Fruit fly (Drosophila melanogaster) whole organism, embryonic: ENCODE measurements around the gene ppk.

Experiments used
- Asciz ChIP-seq: fragments of 200-800 bp; sonication (Bioruptor generic); optimal IDR thresholded peaks from 2 replicates; lab custom pipeline; 2017; ENCODE audit warnings: missing biosample characterization, mild to moderate bottlenecking, missing genetic modification characterization, missing genetic modification reagents
- Blimp-1 ChIP-seq: fragments of 200-800 bp; sonication (Bioruptor generic); optimal IDR thresholded peaks from 3 replicates; lab custom pipeline; 2018; ENCODE audit warnings: missing biosample characterization, missing genetic modification characterization, mild to moderate bottlenecking, moderate library complexity, missing genetic modification reagents
- CG10321 ChIP-seq: fragments of 200-800 bp; sonication (Bioruptor generic); IDR thresholded peaks from 2 replicates; pipeline ENCODE4 v1.3.6; 2022; ENCODE audit warnings: missing biosample characterization, missing genetic modification characterization
- CG10565 ChIP-seq: fragments of 200-800 bp; sonication (Bioruptor generic); optimal IDR thresholded peaks from 3 replicates; lab custom pipeline; 2016; ENCODE audit warnings: missing biosample characterization, mild to moderate bottlenecking, missing genetic modification characterization
- CG11398 ChIP-seq: fragments of 200-800 bp; sonication (Bioruptor generic); optimal IDR thresholded peaks from 2 replicates; lab custom pipeline; 2016; ENCODE audit warnings: missing biosample characterization, missing genetic modification characterization
- CG11695 ChIP-seq: fragments of 200-800 bp; sonication (Bioruptor generic); IDR thresholded peaks from 3 replicates; pipeline ENCODE4 v1.3.6; 2022; ENCODE audit warnings: missing biosample characterization, missing genetic modification characterization
- CG14014 ChIP-seq: fragments of 200-800 bp; sonication (Bioruptor generic); IDR thresholded peaks from 2 replicates; pipeline ENCODE4 v1.3.6; 2022; ENCODE audit warnings: missing biosample characterization, missing genetic modification characterization
- CG14441 ChIP-seq: fragments of 200-800 bp; sonication (Bioruptor generic); IDR thresholded peaks from 2 replicates; pipeline ENCODE4 v1.3.6; 2022; ENCODE audit warnings: missing biosample characterization, missing genetic modification characterization
- CG15696 ChIP-seq: fragments of 200-800 bp; sonication (Bioruptor generic); optimal IDR thresholded peaks from 2 replicates; lab custom pipeline; 2019; ENCODE audit warnings: missing biosample characterization, mild to moderate bottlenecking, missing genetic modification characterization, moderate library complexity
- CG1647 ChIP-seq: fragments of 200-800 bp; sonication (Bioruptor generic); optimal IDR thresholded peaks from 3 replicates; lab custom pipeline; 2016; ENCODE audit warnings: missing biosample characterization, missing genetic modification characterization
- CG31388 ChIP-seq: fragments of 200-800 bp; sonication (Bioruptor generic); optimal IDR thresholded peaks from 2 replicates; lab custom pipeline; 2016; ENCODE audit warnings: missing biosample characterization, missing genetic modification characterization
- CG3838 ChIP-seq: fragments of 200-800 bp; sonication (Bioruptor generic); optimal IDR thresholded peaks from 3 replicates; lab custom pipeline; 2016; ENCODE audit warnings: missing biosample characterization, missing genetic modification characterization
- CG42726 ChIP-seq: fragments of 200-800 bp; sonication (Bioruptor generic); IDR thresholded peaks from 2 replicates; pipeline ENCODE4 v1.3.6; 2022; ENCODE audit warnings: missing biosample characterization, missing genetic modification characterization; ENCODE audit not compliant: partially characterized antibody
- CG4328 ChIP-seq: fragments of 200-800 bp; sonication (Bioruptor generic); optimal IDR thresholded peaks from 3 replicates; lab custom pipeline; 2017; ENCODE audit warnings: missing biosample characterization, missing genetic modification reagents, missing genetic modification characterization
- CG7556 ChIP-seq: fragments of 200-800 bp; sonication (Bioruptor generic); optimal IDR thresholded peaks from 2 replicates; lab custom pipeline; 2017; ENCODE audit warnings: missing biosample characterization, mild to moderate bottlenecking, missing genetic modification characterization
- CG7786 ChIP-seq: fragments of 200-800 bp; sonication (Bioruptor generic); optimal IDR thresholded peaks from 2 replicates; lab custom pipeline; 2016; ENCODE audit warnings: missing biosample characterization, missing genetic modification characterization
- CG8290 ChIP-seq, 3 experiments: fragments of 200-800 bp; sonication (Bioruptor generic); optimal IDR thresholded peaks; 2 replicates each; lab custom pipeline; 2016 to 2019; ENCODE audit warnings: missing biosample characterization in 3 of 3, missing genetic modification characterization in 3 of 3, mild to moderate bottlenecking in 2 of 3, moderate library complexity in 1 of 3
- CG9727 ChIP-seq: fragments of 200-800 bp; sonication (Bioruptor generic); optimal IDR thresholded peaks from 3 replicates; lab custom pipeline; 2017; ENCODE audit warnings: missing biosample characterization, mild to moderate bottlenecking, missing genetic modification characterization
- D19B ChIP-seq: fragments of 200-800 bp; sonication (Bioruptor generic); optimal IDR thresholded peaks from 2 replicates; lab custom pipeline; 2017; ENCODE audit warnings: missing biosample characterization, mild to moderate bottlenecking, missing genetic modification characterization
- Dll ChIP-seq: fragments of 200-800 bp; sonication (Bioruptor generic); IDR thresholded peaks from 4 replicates; pipeline ENCODE4 v1.3.6; 2022; ENCODE audit warnings: missing biosample characterization, missing genetic modification characterization; ENCODE audit not compliant: partially characterized antibody
- E2f1 ChIP-seq: fragments of 200-800 bp; sonication (Bioruptor generic); IDR thresholded peaks from 2 replicates; pipeline ENCODE4 v1.3.6; 2022; ENCODE audit warnings: missing biosample characterization, missing genetic modification characterization
- Elba2 ChIP-seq: fragments of 200-800 bp; sonication (Bioruptor generic); optimal IDR thresholded peaks from 3 replicates; lab custom pipeline; 2016; ENCODE audit warnings: missing biosample characterization, missing genetic modification characterization
- H2.0 ChIP-seq: fragments of 200-800 bp; sonication (Bioruptor generic); IDR thresholded peaks from 2 replicates; pipeline ENCODE4 v1.3.6; 2022; ENCODE audit warnings: missing biosample characterization, missing genetic modification characterization
- HHEX ChIP-seq: fragments of 200-800 bp; sonication (Bioruptor generic); optimal IDR thresholded peaks from 3 replicates; lab custom pipeline; 2017; ENCODE audit warnings: missing biosample characterization, mild to moderate bottlenecking, missing genetic modification characterization, missing genetic modification reagents
- Hr78 ChIP-seq, 2 experiments: fragments of 200-800 bp in 1 of 2; fragments of >200 bp in 1 of 2; sonication (Bioruptor generic) in 1 of 2; optimal IDR thresholded peaks; 2 replicates each; lab custom pipeline; 2017 to 2019; ENCODE audit warnings: missing biosample characterization in 2 of 2, missing genetic modification characterization in 2 of 2, mild to moderate bottlenecking in 1 of 2, moderate library complexity in 1 of 2
- MBD-R2 ChIP-seq: fragments of 200-800 bp; sonication (Bioruptor generic); IDR thresholded peaks from 2 replicates; pipeline ENCODE4 v1.3.6; 2022; ENCODE audit warnings: missing biosample characterization, missing genetic modification characterization
- Max ChIP-seq: fragments of 200-800 bp; sonication (Bioruptor generic); optimal IDR thresholded peaks from 2 replicates; lab custom pipeline; 2016; ENCODE audit warnings: missing biosample characterization, mild to moderate bottlenecking, missing genetic modification characterization
- NC2β ChIP-seq: fragments of 200-800 bp; sonication (Bioruptor generic); optimal IDR thresholded peaks from 2 replicates; lab custom pipeline; 2016; ENCODE audit warnings: missing biosample characterization, missing genetic modification characterization
- Rx ChIP-seq: fragments of 200-800 bp; sonication (Bioruptor generic); IDR thresholded peaks from 2 replicates; pipeline ENCODE4 v1.3.6; 2022; ENCODE audit warnings: missing biosample characterization, missing genetic modification characterization
- Six4 ChIP-seq: fragments of 200-800 bp; sonication (Bioruptor generic); optimal IDR thresholded peaks from 2 replicates; lab custom pipeline; 2016; ENCODE audit warnings: missing biosample characterization, missing genetic modification characterization
- Trl ChIP-seq, 3 experiments: fragments of >200 bp in 2 of 3; fragments of 200-800 bp in 1 of 3; sonication (Bioruptor generic) in 1 of 3; optimal IDR thresholded peaks; 2 replicates in 1 of 3; 3 replicates in 2 of 3; lab custom pipeline; 2016 to 2017; ENCODE audit warnings: missing biosample characterization in 1 of 3, missing genetic modification characterization in 1 of 3
- Usf ChIP-seq: fragments of 200-800 bp; sonication (Bioruptor generic); optimal IDR thresholded peaks from 2 replicates; lab custom pipeline; 2017; ENCODE audit warnings: missing genotype, missing biosample characterization, missing genetic modification characterization
- bsh ChIP-seq, 2 experiments: fragments of 200-800 bp; sonication (Bioruptor generic); optimal IDR thresholded peaks; 2 replicates each; lab custom pipeline; 2017 to 2018; ENCODE audit warnings: mild to moderate bottlenecking in 2 of 2, missing biosample characterization in 2 of 2, missing genetic modification characterization in 2 of 2, moderate library complexity in 1 of 2
- dm ChIP-seq: fragments of 200-800 bp; sonication (Bioruptor generic); optimal IDR thresholded peaks from 3 replicates; lab custom pipeline; 2016; ENCODE audit warnings: missing biosample characterization, missing genetic modification characterization
- fd96Cb ChIP-seq: fragments of 200-800 bp; sonication (Bioruptor generic); optimal IDR thresholded peaks from 2 replicates; lab custom pipeline; 2018; ENCODE audit warnings: missing biosample characterization, mild to moderate bottlenecking, missing genetic modification characterization, moderate library complexity
- ham ChIP-seq: fragments of 200-800 bp; sonication (Bioruptor generic); IDR thresholded peaks from 2 replicates; pipeline ENCODE4 v1.3.6; 2022; ENCODE audit warnings: missing biosample characterization, missing genetic modification characterization
- kay ChIP-seq: fragments of 200-800 bp; sonication (Bioruptor generic); optimal IDR thresholded peaks from 2 replicates; lab custom pipeline; 2016; ENCODE audit warnings: missing biosample characterization, missing genetic modification characterization
- lbe ChIP-seq: fragments of 200-800 bp; sonication (Bioruptor generic); optimal IDR thresholded peaks from 2 replicates; lab custom pipeline; 2016; ENCODE audit warnings: missing biosample characterization, mild to moderate bottlenecking, missing genetic modification characterization
- mam ChIP-seq: fragments of 200-800 bp; sonication (Bioruptor generic); optimal IDR thresholded peaks from 3 replicates; lab custom pipeline; 2016; ENCODE audit warnings: missing biosample characterization, missing genetic modification characterization
- nerfin-2 ChIP-seq: fragments of 200-800 bp; sonication (Bioruptor generic); IDR thresholded peaks from 2 replicates; pipeline ENCODE4 v1.3.6; 2022; ENCODE audit warnings: missing biosample characterization, missing genetic modification characterization; ENCODE audit not compliant: partially characterized antibody
- p53 ChIP-seq: fragments of 200-800 bp; sonication (Bioruptor generic); optimal IDR thresholded peaks from 2 replicates; lab custom pipeline; 2016; ENCODE audit warnings: missing biosample characterization, missing genetic modification characterization
- pan ChIP-seq, 4 experiments: fragments of >200 bp in 3 of 4; fragments of 200-800 bp in 1 of 4; sonication (Bioruptor generic) in 1 of 4; optimal IDR thresholded peaks in 3 of 4; IDR thresholded peaks in 1 of 4; 2 replicates each; pipeline versions ENCODE4 v1.3.6 to Lab custom; 2017 to 2022; ENCODE audit warnings: missing biosample characterization in 2 of 4, missing genetic modification characterization in 2 of 4, mixed read lengths in 1 of 4
- sc ChIP-seq, 3 experiments: fragments of >200 bp in 2 of 3; fragments of 200-800 bp in 1 of 3; sonication (Bioruptor generic) in 1 of 3; optimal IDR thresholded peaks; 2 replicates in 2 of 3; 3 replicates in 1 of 3; lab custom pipeline; 2017; ENCODE audit warnings: mild to moderate bottlenecking in 1 of 3, missing biosample characterization in 1 of 3, missing genetic modification characterization in 1 of 3, missing genetic modification reagents in 1 of 3
- sens-2 ChIP-seq: fragments of 200-800 bp; sonication (Bioruptor generic); IDR thresholded peaks from 2 replicates; pipeline ENCODE4 v1.3.6; 2022; ENCODE audit warnings: missing biosample characterization, missing genetic modification characterization
- tll ChIP-seq, 2 experiments: fragments of 200-800 bp in 1 of 2; fragments of >200 bp in 1 of 2; sonication (Bioruptor generic) in 1 of 2; optimal IDR thresholded peaks; 2 replicates each; lab custom pipeline; 2017 to 2019; ENCODE audit warnings: missing biosample characterization in 2 of 2, missing genetic modification characterization in 2 of 2, mild to moderate bottlenecking in 1 of 2, moderate library complexity in 1 of 2
- trh ChIP-seq: fragments of 200-800 bp; sonication (Bioruptor generic); optimal IDR thresholded peaks from 2 replicates; lab custom pipeline; 2016; ENCODE audit warnings: missing biosample characterization, missing genetic modification characterization
- tx ChIP-seq: fragments of 200-800 bp; sonication (Bioruptor generic); optimal IDR thresholded peaks from 2 replicates; lab custom pipeline; 2016; ENCODE audit warnings: missing biosample characterization, missing genetic modification characterization

ppk gene

DNA sequence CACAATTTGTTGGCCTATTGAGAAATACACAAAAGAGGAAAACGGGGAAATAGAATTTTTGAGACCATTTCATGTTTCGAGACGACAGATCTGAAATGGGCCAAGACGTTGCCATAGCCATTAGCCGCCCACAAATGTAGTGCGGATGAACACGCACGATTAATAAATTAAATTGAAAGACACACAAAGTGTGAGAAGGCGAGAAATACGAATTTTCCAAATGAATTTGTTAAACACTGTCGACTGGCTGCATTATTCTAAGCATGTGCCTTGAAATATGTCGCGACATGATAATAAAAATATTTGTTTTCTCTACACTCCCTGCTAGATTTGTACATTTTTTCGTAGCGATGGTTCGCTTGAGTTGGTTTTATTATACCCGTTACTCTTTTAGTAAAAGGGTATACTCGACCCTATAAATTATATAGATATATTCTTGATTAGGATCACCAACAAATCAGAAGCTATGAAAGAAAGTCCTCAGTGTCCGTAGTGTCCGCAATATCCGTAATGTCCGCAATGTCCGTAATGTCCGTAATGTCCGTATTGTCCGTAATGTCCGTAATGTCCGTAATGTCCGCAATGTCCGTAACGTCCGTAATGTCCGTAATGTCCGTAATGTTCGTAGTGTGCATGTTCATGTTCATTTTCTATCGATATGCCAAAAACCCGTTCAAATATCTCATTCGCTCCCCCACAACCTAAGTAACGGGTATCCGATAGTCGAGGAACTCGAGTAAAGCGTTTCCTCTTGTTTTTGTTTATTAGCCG, 4.3 kb downstream of the ppk start (continued):
- TF ChIP-seq CG10321 (GFP tag; lab: Robert Waterston, UW) (no peak), fd96Cb (tag; lab: Kevin White, UChicago) (peak; percentile 49), Max (GFP tag; lab: Kevin White, UChicago) (peak; percentile 8), Six4 (GFP tag; lab: Kevin White, UChicago) (peak; percentile 33), dm (GFP tag; lab: Kevin White, UChicago) (no peak), CG7786 (GFP tag; lab: Kevin White, UChicago) (peak; percentile 9), Blimp-1 (GFP tag; lab: Kevin White, UChicago) (peak; percentile 39), kay (GFP tag; lab: Kevin White, UChicago) (no peak), CG11695 (GFP tag; lab: Robert Waterston, UW) (no peak), Dll (no peak), Usf (GFP tag; lab: Kevin White, UChicago) (peak; percentile 26), CG14441 (0 out of 2 replicates have a peak, but pooled peaks have one; percentile 26), mam (GFP tag; lab: Kevin White, UChicago) (no peak), sc (optimal IDR thresholded peaks at IDR 0.05; lab: Kevin White, UChicago) (no peak), sc (GFP tag; optimal IDR thresholded peaks at IDR 0.05; lab: Kevin White, UChicago) (no peak), pan (optimal IDR thresholded peaks at IDR 0.05; lab: Kevin White, UChicago) (no peak), pan (GFP tag; optimal IDR thresholded peaks at IDR 0.05 in 1 of 2, IDR thresholded peaks at IDR 0.05 in 1 of 2) (peak in 1 of 2 experiments; percentile 45), Rx (GFP tag; lab: Robert Waterston, UW) (no peak), D19B (GFP tag; lab: Kevin White, UChicago) (peak; percentile 83), MBD-R2 (GFP tag; lab: Robert Waterston, UW) (no peak), CG1647 (GFP tag; lab: Kevin White, UChicago) (no peak), Trl (optimal IDR thresholded peaks at IDR 0.05; lab: Kevin White, UChicago) (no peak), Trl (GFP tag; optimal IDR thresholded peaks at IDR 0.05; lab: Kevin White, UChicago) (no peak), CG10565 (GFP tag; lab: Kevin White, UChicago) (no peak), CG4328 (GFP tag; lab: Kevin White, UChicago) (peak; percentile 69), tll (GFP tag; optimal IDR thresholded peaks at IDR 0.05; lab: Kevin White, UChicago) (no peak), tx (GFP tag; lab: Kevin White, UChicago) (no peak), CG7556 (GFP tag; lab: Kevin White, UChicago) (peak; percentile 45), HHEX (GFP tag; lab: Kevin White, UChicago) (peak; percentile 36), NC2β (no peak), Asciz (GFP tag; lab: Kevin White, UChicago) (no peak), E2f1 (GFP tag; lab: Robert Waterston, UW) (peak; percentile 38), trh (GFP tag; lab: Kevin White, UChicago) (no peak), CG11398 (GFP tag; lab: Kevin White, UChicago) (no peak), Hr78 (GFP tag; optimal IDR thresholded peaks at IDR 0.05; lab: Kevin White, UChicago) (no peak), CG31388 (no peak), nerfin-2 (GFP tag; lab: Robert Waterston, UW) (no peak), Elba2 (GFP tag; lab: Kevin White, UChicago) (no peak), CG9727 (GFP tag; lab: Kevin White, UChicago) (peak; percentile 51), p53 (GFP tag; lab: Kevin White, UChicago) (no peak), H2.0 (GFP tag; lab: Robert Waterston, UW) (0 out of 2 replicates have a peak, but pooled peaks have one; percentile 29), CG14014 (GFP tag; lab: Robert Waterston, UW) (0 out of 2 replicates have a peak, but pooled peaks have one; percentile 20), CG3838 (GFP tag; lab: Kevin White, UChicago) (no peak), bsh (GFP tag; optimal IDR thresholded peaks at IDR 0.05; lab: Kevin White, UChicago) (no peak), ham (GFP tag; lab: Robert Waterston, UW) (no peak), CG15696 (tag; lab: Kevin White, UChicago) (no peak), sens-2 (GFP tag; lab: Robert Waterston, UW) (no peak), CG42726 (no peak), CG8290 (GFP tag; optimal IDR thresholded peaks at IDR 0.05; lab: Kevin White, UChicago) (peak; percentile 18), CG8290 (tag; optimal IDR thresholded peaks at IDR 0.05; lab: Kevin White, UChicago) (no peak), lbe (GFP tag; lab: Kevin White, UChicago) (no peak)
